Fruit fly (Drosophila melanogaster) whole organism, adult: ENCODE measurements around the gene CG14411.

Source experiments
- CG11617 ChIP-seq: fragments of 200-800 bp; sonication (Bioruptor generic); optimal IDR thresholded peaks from 2 replicates; lab custom pipeline; 2017; ENCODE audit warnings: mild to moderate bottlenecking, missing biosample characterization, missing genetic modification reagents, missing genetic modification characterization
- CG14711 ChIP-seq: fragments of 200-800 bp; sonication (Bioruptor generic); optimal IDR thresholded peaks from 2 replicates; lab custom pipeline; 2018; ENCODE audit warnings: missing biosample characterization, mild to moderate bottlenecking, missing genetic modification characterization, moderate library complexity
- CG1620 ChIP-seq: fragments of 200-800 bp; sonication (Bioruptor generic); optimal IDR thresholded peaks from 2 replicates; lab custom pipeline; 2016; ENCODE audit warnings: missing biosample characterization, missing genetic modification characterization
- CG33017 ChIP-seq: fragments of 200-800 bp; sonication (Bioruptor generic); optimal IDR thresholded peaks from 2 replicates; lab custom pipeline; 2018; ENCODE audit warnings: missing biosample characterization, mild to moderate bottlenecking, missing genetic modification characterization, moderate library complexity
- CG5204 ChIP-seq: fragments of 200-800 bp; sonication (Bioruptor generic); optimal IDR thresholded peaks from 2 replicates; lab custom pipeline; 2016; ENCODE audit warnings: missing biosample characterization, missing genetic modification characterization
- Hr96 ChIP-seq: fragments of 200-800 bp; sonication (Bioruptor generic); optimal IDR thresholded peaks from 2 replicates; lab custom pipeline; 2016; ENCODE audit warnings: missing biosample characterization, missing genetic modification characterization
- Mnt ChIP-seq: fragments of 200-800 bp; sonication (Bioruptor generic); optimal IDR thresholded peaks from 2 replicates; lab custom pipeline; 2016; ENCODE audit warnings: missing biosample characterization, mild to moderate bottlenecking, missing genetic modification characterization
- cic ChIP-seq: fragments of 200-800 bp; sonication (Bioruptor generic); optimal IDR thresholded peaks from 2 replicates; lab custom pipeline; 2017; ENCODE audit warnings: missing biosample characterization, mild to moderate bottlenecking, missing genetic modification characterization, moderate library complexity
- kay ChIP-seq: fragments of 200-800 bp; sonication (Bioruptor generic); peaks from one replicate; lab custom pipeline; 2016; ENCODE audit warnings: missing biosample characterization, missing genetic modification characterization, borderline replicate concordance
- pad ChIP-seq: fragments of 200-800 bp; sonication (Bioruptor generic); optimal IDR thresholded peaks from 3 replicates; lab custom pipeline; 2017; ENCODE audit warnings: missing biosample characterization, missing genetic modification characterization, mild to moderate bottlenecking, moderate library complexity, missing genetic modification reagents
- toe ChIP-seq: fragments of 200-800 bp; sonication (Bioruptor generic); optimal IDR thresholded peaks from 2 replicates; lab custom pipeline; 2016; ENCODE audit warnings: missing biosample characterization, missing genetic modification characterization

DNA sequence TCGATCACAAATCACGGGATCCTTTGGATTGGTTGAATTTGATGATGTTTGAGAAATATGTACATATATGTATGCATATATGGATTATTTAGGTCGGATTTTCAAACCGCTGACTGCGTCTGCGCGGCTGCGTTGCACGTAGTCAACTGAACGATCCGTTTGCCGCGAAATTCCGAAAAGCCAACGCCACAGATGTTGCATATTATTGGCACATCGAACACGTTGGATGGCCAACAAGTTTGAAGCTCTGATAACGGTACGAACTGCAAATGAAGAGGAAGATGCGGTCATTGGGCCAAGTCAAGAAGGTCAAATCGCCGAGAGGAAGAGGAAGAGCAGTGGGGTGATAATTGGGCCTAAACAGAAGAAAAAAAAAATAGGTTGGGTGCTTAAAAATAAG, 38.6 kb downstream of the CG14411 start, which contains the start of gene CG9518:
- TF ChIP-seq CG5204 (GFP tag; lab: Kevin White, UChicago) (no peak), kay (GFP tag; lab: Kevin White, UChicago) (no peak), CG11617 (GFP tag; lab: Kevin White, UChicago) (no peak), Hr96 (GFP tag; lab: Kevin White, UChicago) (no peak), Mnt (GFP tag; lab: Kevin White, UChicago) (no peak), cic (GFP tag; lab: Kevin White, UChicago) (no peak), CG14711 (tag; lab: Kevin White, UChicago) (no peak), pad (GFP tag; lab: Kevin White, UChicago) (no peak), CG33017 (tag; lab: Kevin White, UChicago) (no peak), toe (GFP tag; lab: Kevin White, UChicago) (no peak), CG1620 (no peak)
